Worm (Caenorhabditis elegans) whole organism, L4/young adult: ENCODE data around the gene F54E7.9.

Source experiments
- dao-5 ChIP-seq: sonication (generic microtip); optimal IDR thresholded peaks from 2 replicates; lab custom pipeline; 2016; ENCODE audit warnings: missing genotype, missing genetic modification characterization, moderate library complexity, missing compliant biosample characterization
- him-1 ChIP-seq: sonication (generic microtip); optimal IDR thresholded peaks from 2 replicates; lab custom pipeline; 2016; ENCODE audit warnings: missing genotype, missing genetic modification reagents, missing genetic modification characterization, missing compliant biosample characterization

DNA sequence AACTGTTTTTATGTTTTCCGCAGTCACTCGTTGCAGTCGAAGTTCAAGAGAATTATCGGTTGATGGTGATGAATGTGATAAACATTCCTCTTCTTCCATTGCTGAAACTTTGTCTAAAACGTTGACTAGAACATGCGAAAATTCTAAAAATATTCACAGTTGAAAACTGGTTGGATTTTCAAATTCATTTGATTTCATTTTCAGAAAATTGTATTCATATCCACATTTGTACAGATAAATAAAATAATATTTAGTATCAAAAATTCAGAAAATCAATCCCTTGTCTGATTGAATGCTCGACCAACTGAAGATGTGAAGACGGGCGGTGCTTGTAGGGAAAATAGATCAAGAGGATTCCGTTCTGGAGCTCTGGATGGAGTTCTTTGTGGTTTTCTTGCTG is at the start of gene F54E7.9:
- TF ChIP-seq him-1 (tag; lab: Kevin White, UChicago): no peak
- no peak for TF ChIP-seq dao-5 (tag; lab: Kevin White, UChicago)
